Fruit fly (Drosophila melanogaster): Measurements from ENCODE around the gene mtd.

The mtd gene

dm6 chr3R:5300620-5301019 lies 49.6 kb downstream of the mtd start (continued):
- no peak for TF ChIP-seq Pdp1 (GFP tag; optimal IDR thresholded peaks at IDR 0.05)
- no peak for TF ChIP-seq CG4424 (GFP tag; optimal IDR thresholded peaks at IDR 0.05)
- peak; percentile 50 for TF ChIP-seq Hmr (GFP tag; optimal IDR thresholded peaks at IDR 0.05)
- TF ChIP-seq Fer3 (tag; optimal IDR thresholded peaks at IDR 0.05) = no peak
- TF ChIP-seq Taf1 (GFP tag; IDR thresholded peaks at IDR 0.05) = no peak
- 0 out of 2 replicates have a peak, but pooled peaks have one; percentile 28 for TF ChIP-seq gsb (GFP tag; IDR thresholded peaks at IDR 0.05)
- TF ChIP-seq CG12071 (GFP tag; optimal IDR thresholded peaks at IDR 0.05) = peak; percentile 45
- TF ChIP-seq CG15601 (tag; optimal IDR thresholded peaks at IDR 0.05) = no peak
- TF ChIP-seq CG17328 (GFP tag; IDR thresholded peaks at IDR 0.05) = peak; percentile 49
- no peak for TF ChIP-seq psq (GFP tag; optimal IDR thresholded peaks at IDR 0.05)
- peak in 1 of 2 experiments; percentile 6 for TF ChIP-seq chif (GFP tag; optimal IDR thresholded peaks at IDR 0.05)
- TF ChIP-seq gsb-n (tag; optimal IDR thresholded peaks at IDR 0.05) = no peak
- no peak for TF ChIP-seq CG1602 (GFP tag; optimal IDR thresholded peaks at IDR 0.05)
- no peak for TF ChIP-seq Lhr (GFP tag; optimal IDR thresholded peaks at IDR 0.05)
- peak; percentile 91 for TF ChIP-seq CG3065 (GFP tag; optimal IDR thresholded peaks at IDR 0.05)
- TF ChIP-seq CG8290 (GFP tag; optimal IDR thresholded peaks at IDR 0.05) = peak; percentile 14
- peak in 1 of 2 experiments; percentile 62 for TF ChIP-seq CG8290 (tag; optimal IDR thresholded peaks at IDR 0.05)
- TF ChIP-seq stwl (tag; optimal IDR thresholded peaks at IDR 0.05) = no peak
- TF ChIP-seq CG4707 (GFP tag; optimal IDR thresholded peaks at IDR 0.05) = peak; percentile 54
- TF ChIP-seq gt (GFP tag; IDR thresholded peaks at IDR 0.05) = no peak
- peak; percentile 14 for TF ChIP-seq CG6683 (GFP tag; optimal IDR thresholded peaks at IDR 0.05)
- no peak for TF ChIP-seq CG7357 (GFP tag; IDR thresholded peaks at IDR 0.05)
- TF ChIP-seq Aef1 (GFP tag; IDR thresholded peaks at IDR 0.05) = no peak
- TF ChIP-seq CG8478 (optimal IDR thresholded peaks at IDR 0.05) = no peak
- TF ChIP-seq Ravus (GFP tag; IDR thresholded peaks at IDR 0.05) = no peak
- 0 out of 2 replicates have a peak, but pooled peaks have one; percentile 12 for TF ChIP-seq crol (GFP tag; IDR thresholded peaks at IDR 0.05)
- 0 out of 2 replicates have a peak, but pooled peaks have one; percentile 17 for TF ChIP-seq CG10321 (GFP tag; IDR thresholded peaks at IDR 0.05)
- no peak for TF ChIP-seq Poxn (GFP tag; IDR thresholded peaks at IDR 0.05)
- no peak for TF ChIP-seq CG3995 (GFP tag; optimal IDR thresholded peaks at IDR 0.05)
- TF ChIP-seq CG1832 (GFP tag; optimal IDR thresholded peaks at IDR 0.05) = no peak
- no peak for TF ChIP-seq Nf-YC (tag; optimal IDR thresholded peaks at IDR 0.05)
- TF ChIP-seq dpn (GFP tag; optimal IDR thresholded peaks at IDR 0.05) = peak in 1 of 2 experiments; percentile 27
- TF ChIP-seq insv (GFP tag; optimal IDR thresholded peaks at IDR 0.05) = no peak
- peak; percentile 35; the same call in 1 of the 2 replicates for TF ChIP-seq NFAT (GFP tag; IDR thresholded peaks at IDR 0.05)
- TF ChIP-seq tap (tag; optimal IDR thresholded peaks at IDR 0.05) = no peak
- TF ChIP-seq crp (GFP tag; optimal IDR thresholded peaks at IDR 0.05) = no peak
- no peak for TF ChIP-seq unc-4 (GFP tag; IDR thresholded peaks at IDR 0.05; ENCODE audit: partially characterized antibody)
- no peak for TF ChIP-seq CG17912 (GFP tag; optimal IDR thresholded peaks at IDR 0.05)
- no peak for TF ChIP-seq Dip2 (GFP tag; IDR thresholded peaks at IDR 0.05)
- no peak for TF ChIP-seq ase (GFP tag; IDR thresholded peaks at IDR 0.05)
- no peak for TF ChIP-seq ac (GFP tag; optimal IDR thresholded peaks at IDR 0.05)
- no peak for TF ChIP-seq crc (GFP tag; optimal IDR thresholded peaks at IDR 0.05)
- no peak for TF ChIP-seq disco-r (GFP tag; optimal IDR thresholded peaks at IDR 0.05)
- no peak for TF ChIP-seq sna (GFP tag; IDR thresholded peaks at IDR 0.05; ENCODE audit: partially characterized antibody)
- TF ChIP-seq CG4820 (GFP tag; optimal IDR thresholded peaks at IDR 0.05) = no peak
- peak; percentile 29 for TF ChIP-seq CG17385 (GFP tag; optimal IDR thresholded peaks at IDR 0.05)
- no peak for TF ChIP-seq Abd-B (GFP tag; optimal IDR thresholded peaks at IDR 0.05)
- peak; percentile 10 for TF ChIP-seq nom (GFP tag; optimal IDR thresholded peaks at IDR 0.05)
- no peak for TF ChIP-seq gro (GFP tag; optimal IDR thresholded peaks at IDR 0.05)
- no peak for TF ChIP-seq CG14860 (GFP tag; IDR thresholded peaks at IDR 0.05; ENCODE audit: partially characterized antibody)
- TF ChIP-seq TFAM (GFP tag; optimal IDR thresholded peaks at IDR 0.05) = no peak
- no peak for TF ChIP-seq Deaf1 (tag; optimal IDR thresholded peaks at IDR 0.05)

All from whole organism, embryonic.